Worm (Caenorhabditis elegans) whole organism, mixed stage, embryonic: ENCODE data around the gene F13A7.7.

Source experiments
- ceh-43 ChIP-seq: fragments of 200-800 bp; sonication (Bioruptor generic); optimal IDR thresholded peaks from 2 replicates; lab custom pipeline; 2018; ENCODE audit warnings: mild to moderate bottlenecking, missing genetic modification characterization, moderate library complexity, missing compliant biosample characterization
- lin-13 ChIP-seq: fragments of 150-350 bp; optimal IDR thresholded peaks from 2 replicates; lab custom pipeline; 2014; ENCODE audit warnings: missing biosample characterization, missing genetic modification characterization
- lsy-2 ChIP-seq: fragments of 150-350 bp; optimal IDR thresholded peaks from 2 replicates; lab custom pipeline; 2014; ENCODE audit warnings: missing biosample characterization, missing genetic modification characterization
- nhr-2 ChIP-seq: fragments of 150-350 bp; optimal IDR thresholded peaks from 2 replicates; lab custom pipeline; 2014; ENCODE audit warnings: missing biosample characterization, missing genetic modification characterization
- pha-4 ChIP-seq: fragments of 150-350 bp; optimal IDR thresholded peaks from 2 replicates; lab custom pipeline; 2018; ENCODE audit warnings: missing biosample characterization, missing genetic modification reagents, missing genetic modification characterization

- no peak for TF ChIP-seq pha-4 (tag; lab: Kevin White, UChicago)
- no peak for TF ChIP-seq ceh-43 (GFP tag; lab: Kevin White, UChicago)
- TF ChIP-seq lin-13 (tag; lab: Kevin White, UChicago), result no peak
- no peak for TF ChIP-seq nhr-2
- no peak for TF ChIP-seq lsy-2
Observed at ce11 chrV:16410521-16410920, 26.9 kb upstream of the F13A7.7 start, which contains the start of gene srh-145.
